Fruit fly (Drosophila melanogaster) Kc167 (cell line): ENCODE measurements around the gene Patr-1.

ENCODE experiments used
- Sin3A ChIP-seq: fragments of >200 bp; optimal IDR thresholded peaks from 2 replicates; lab custom pipeline; 2018; ENCODE audit warnings: missing external identifiers
- insv ChIP-seq: fragments of >200 bp; optimal IDR thresholded peaks from 3 replicates; lab custom pipeline; 2018; ENCODE audit warnings: missing external identifiers

DNA sequence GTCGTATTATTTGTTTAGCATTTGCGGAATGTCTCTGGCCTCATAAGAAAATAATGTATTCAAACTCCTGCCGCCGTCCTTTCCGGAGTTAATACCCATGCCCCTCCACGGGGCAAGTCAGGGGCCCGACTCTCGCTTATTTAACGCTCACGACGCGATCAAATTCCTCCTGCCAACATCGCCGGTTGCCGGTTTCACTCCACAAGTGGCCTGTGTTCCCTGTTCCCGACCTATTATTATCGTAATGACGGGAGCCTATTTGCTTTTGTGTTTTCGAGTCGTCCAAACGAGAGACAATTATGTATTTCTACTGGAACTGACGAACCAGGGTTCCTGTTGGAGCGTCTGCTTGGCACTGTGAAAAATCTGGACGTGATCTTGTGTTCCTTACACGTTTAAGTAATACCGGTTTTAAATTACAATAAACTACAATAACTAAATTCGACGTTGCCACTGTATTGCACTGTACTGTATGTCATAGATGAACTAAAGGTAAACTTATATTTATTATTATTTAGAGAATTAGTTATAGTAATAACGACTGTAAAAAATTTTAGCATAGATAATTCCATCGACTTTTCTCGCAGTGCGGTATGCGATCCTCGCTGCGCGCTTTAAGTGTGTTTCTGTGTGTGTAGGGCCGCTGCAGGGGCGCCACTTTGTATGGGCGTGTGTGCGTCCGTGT lies 9.2 kb downstream of the Patr-1 start:
- TF ChIP-seq insv (lab: Kevin White, UChicago) (no peak), Sin3A (lab: Kevin White, UChicago) (no peak)
